Fruit fly (Drosophila melanogaster) whole organism, embryonic: ENCODE measurements around the gene 5-HT2B.
A peak's percentile ranks its signal among the peaks of the same experiment; 100 is the strongest.

ENCODE experiments used
- Atf-2 ChIP-seq: fragments of 200-800 bp; sonication (Bioruptor generic); optimal IDR thresholded peaks from 2 replicates; lab custom pipeline; 2016; ENCODE audit warnings: missing biosample characterization, missing genetic modification characterization
- Awh ChIP-seq: fragments of 200-800 bp; sonication (Bioruptor generic); IDR thresholded peaks from 2 replicates; pipeline ENCODE4, ENCODE4 v1.3.6; 2022; ENCODE audit warnings: missing biosample characterization, missing genetic modification characterization
- Bgb ChIP-seq: fragments of 200-800 bp; sonication (Bioruptor generic); IDR thresholded peaks from 2 replicates; pipeline ENCODE4 v1.3.6; 2022; ENCODE audit warnings: missing biosample characterization, missing genetic modification characterization; ENCODE audit not compliant: partially characterized antibody
- CG10274 ChIP-seq: fragments of 200-800 bp; sonication (Bioruptor generic); optimal IDR thresholded peaks from 3 replicates; lab custom pipeline; 2017; ENCODE audit warnings: missing biosample characterization, mild to moderate bottlenecking, missing genetic modification characterization
- CG11093 ChIP-seq: fragments of 200-800 bp; sonication (Bioruptor generic); IDR thresholded peaks from 3 replicates; pipeline ENCODE4 v1.3.6; 2022; ENCODE audit warnings: missing biosample characterization, missing genetic modification characterization
- CG14050 ChIP-seq: fragments of 200-800 bp; sonication (Bioruptor generic); IDR thresholded peaks from 3 replicates; pipeline ENCODE4 v1.3.6; 2022; ENCODE audit warnings: missing biosample characterization, missing genetic modification characterization
- CG1647 ChIP-seq: fragments of 200-800 bp; sonication (Bioruptor generic); optimal IDR thresholded peaks from 3 replicates; lab custom pipeline; 2016; ENCODE audit warnings: missing biosample characterization, missing genetic modification characterization
- CG16779 ChIP-seq: fragments of 200-800 bp; sonication (Bioruptor generic); IDR thresholded peaks from 2 replicates; pipeline ENCODE4 v1.3.6; 2022; ENCODE audit warnings: missing biosample characterization, missing genetic modification characterization
- CG17186 ChIP-seq: fragments of 200-800 bp; sonication (Bioruptor generic); optimal IDR thresholded peaks from 3 replicates; lab custom pipeline; 2017; ENCODE audit warnings: missing biosample characterization, missing genetic modification reagents, missing genetic modification characterization
- CG17385 ChIP-seq: fragments of 200-800 bp; sonication (Bioruptor generic); optimal IDR thresholded peaks from 3 replicates; lab custom pipeline; 2018; ENCODE audit warnings: missing biosample characterization, mild to moderate bottlenecking, missing genetic modification characterization
- CG30020 ChIP-seq: fragments of 200-800 bp; optimal IDR thresholded peaks from 2 replicates; lab custom pipeline; 2019; ENCODE audit warnings: missing biosample characterization, mild to moderate bottlenecking, missing genetic modification characterization, moderate library complexity
- CG30403 ChIP-seq: fragments of 200-800 bp; sonication (Bioruptor generic); optimal IDR thresholded peaks from 3 replicates; lab custom pipeline; 2016; ENCODE audit warnings: missing biosample characterization, missing genetic modification characterization
- CG3847 ChIP-seq: fragments of 200-800 bp; sonication (Bioruptor generic); IDR thresholded peaks from 2 replicates; pipeline ENCODE4 v1.3.6; 2022; ENCODE audit warnings: missing biosample characterization, missing genetic modification characterization
- CG42726 ChIP-seq: fragments of 200-800 bp; sonication (Bioruptor generic); IDR thresholded peaks from 2 replicates; pipeline ENCODE4 v1.3.6; 2022; ENCODE audit warnings: missing biosample characterization, missing genetic modification characterization; ENCODE audit not compliant: partially characterized antibody
- CG4404 ChIP-seq: fragments of 200-800 bp; sonication (Bioruptor generic); IDR thresholded peaks from 2 replicates; pipeline ENCODE4 v1.3.6; 2022; ENCODE audit warnings: missing biosample characterization, missing genetic modification characterization
- CG5180 ChIP-seq: fragments of 200-800 bp; sonication (Bioruptor generic); optimal IDR thresholded peaks from 3 replicates; lab custom pipeline; 2017; ENCODE audit warnings: missing biosample characterization, missing genetic modification characterization, mild to moderate bottlenecking, moderate library complexity, missing genetic modification reagents
- CG5953 ChIP-seq: fragments of 200-800 bp; sonication (Bioruptor generic); IDR thresholded peaks from 2 replicates; pipeline ENCODE4 v1.3.6; 2022; ENCODE audit warnings: missing biosample characterization, missing genetic modification characterization
- CG6854 ChIP-seq: fragments of 200-800 bp; sonication (Bioruptor generic); optimal IDR thresholded peaks from 3 replicates; lab custom pipeline; 2017; ENCODE audit warnings: missing biosample characterization, mild to moderate bottlenecking, missing genetic modification characterization
- CG9215 ChIP-seq: fragments of 200-800 bp; sonication (Bioruptor generic); IDR thresholded peaks from 2 replicates; pipeline ENCODE4 v1.3.6; 2022; ENCODE audit warnings: missing biosample characterization, missing genetic modification characterization
- CG9609 ChIP-seq: fragments of 200-800 bp; sonication (Bioruptor generic); optimal IDR thresholded peaks from 3 replicates; lab custom pipeline; 2016; ENCODE audit warnings: missing biosample characterization, missing genetic modification characterization
- CG9797 ChIP-seq: fragments of 200-800 bp; sonication (Bioruptor generic); optimal IDR thresholded peaks from 3 replicates; lab custom pipeline; 2018; ENCODE audit warnings: missing biosample characterization, mild to moderate bottlenecking, missing genetic modification characterization
- CHES-1-like ChIP-seq: fragments of 200-800 bp; sonication (Bioruptor generic); optimal IDR thresholded peaks from 2 replicates; lab custom pipeline; 2016; ENCODE audit warnings: missing biosample characterization, missing genetic modification characterization
- Camta ChIP-seq: fragments of 200-800 bp; sonication (Bioruptor generic); optimal IDR thresholded peaks from 2 replicates; lab custom pipeline; 2016; ENCODE audit warnings: missing biosample characterization, missing genetic modification characterization
- CrebB ChIP-seq: fragments of 200-800 bp; sonication (Bioruptor generic); optimal IDR thresholded peaks from 3 replicates; lab custom pipeline; 2018; ENCODE audit warnings: missing biosample characterization, mild to moderate bottlenecking, missing genetic modification characterization
- D ChIP-seq, 2 experiments: fragments of 200-800 bp in 1 of 2; fragments of >200 bp in 1 of 2; sonication (Bioruptor generic) in 1 of 2; optimal IDR thresholded peaks; 2 replicates in 1 of 2; 3 replicates in 1 of 2; lab custom pipeline; 2017; ENCODE audit warnings: mild to moderate bottlenecking in 1 of 2, missing biosample characterization in 1 of 2, missing genetic modification characterization in 1 of 2, missing genetic modification reagents in 1 of 2
- Deaf1 ChIP-seq: fragments of 200-800 bp; optimal IDR thresholded peaks from 3 replicates; lab custom pipeline; 2019; ENCODE audit warnings: missing biosample characterization, mild to moderate bottlenecking, missing genetic modification characterization, moderate library complexity
- ERR ChIP-seq: fragments of 200-800 bp; sonication (Bioruptor generic); optimal IDR thresholded peaks from 2 replicates; lab custom pipeline; 2016; ENCODE audit warnings: missing biosample characterization, missing genetic modification characterization
- Ets65A ChIP-seq: fragments of 200-800 bp; sonication (Bioruptor generic); peaks from one replicate; lab custom pipeline; 2016; ENCODE audit warnings: missing biosample characterization, missing genetic modification characterization
- Gsc ChIP-seq: fragments of 200-800 bp; sonication (Bioruptor generic); IDR thresholded peaks from 2 replicates; pipeline ENCODE4 v1.3.6; 2022; ENCODE audit warnings: missing biosample characterization, missing genetic modification characterization
- HHEX ChIP-seq: fragments of 200-800 bp; sonication (Bioruptor generic); optimal IDR thresholded peaks from 3 replicates; lab custom pipeline; 2017; ENCODE audit warnings: missing biosample characterization, mild to moderate bottlenecking, missing genetic modification characterization, missing genetic modification reagents
- Hmx ChIP-seq: fragments of 200-800 bp; sonication (Bioruptor generic); optimal IDR thresholded peaks from 2 replicates; lab custom pipeline; 2016; ENCODE audit warnings: missing biosample characterization, missing genetic modification characterization
- bab2 ChIP-seq: fragments of 200-800 bp; sonication (Bioruptor generic); optimal IDR thresholded peaks from 2 replicates; lab custom pipeline; 2016; ENCODE audit warnings: missing biosample characterization, missing genetic modification characterization
- bigmax ChIP-seq: fragments of 200-800 bp; sonication (Bioruptor generic); optimal IDR thresholded peaks from 2 replicates; lab custom pipeline; 2018; ENCODE audit warnings: missing biosample characterization, mild to moderate bottlenecking, missing genetic modification characterization
- crp ChIP-seq, 2 experiments: fragments of 200-800 bp; sonication (Bioruptor generic); optimal IDR thresholded peaks; 2 replicates in 1 of 2; 3 replicates in 1 of 2; lab custom pipeline; 2017; ENCODE audit warnings: missing biosample characterization in 2 of 2, missing genetic modification characterization in 2 of 2, mild to moderate bottlenecking in 1 of 2, moderate library complexity in 1 of 2
- cwo ChIP-seq: fragments of 200-800 bp; sonication (Bioruptor generic); optimal IDR thresholded peaks from 3 replicates; lab custom pipeline; 2017; ENCODE audit warnings: missing biosample characterization, missing genetic modification characterization, mild to moderate bottlenecking, moderate library complexity, missing genetic modification reagents
- ems ChIP-seq: fragments of 200-800 bp; sonication (Bioruptor generic); optimal IDR thresholded peaks from 3 replicates; lab custom pipeline; 2016; ENCODE audit warnings: missing biosample characterization, missing genetic modification characterization
- fd96Cb ChIP-seq: fragments of 200-800 bp; sonication (Bioruptor generic); optimal IDR thresholded peaks from 2 replicates; lab custom pipeline; 2018; ENCODE audit warnings: missing biosample characterization, mild to moderate bottlenecking, missing genetic modification characterization, moderate library complexity
- gt ChIP-seq: fragments of 200-800 bp; sonication (Bioruptor generic); IDR thresholded peaks from 2 replicates; pipeline ENCODE4 v1.3.6; 2022; ENCODE audit warnings: missing biosample characterization, missing genetic modification characterization
- hkb ChIP-seq, 2 experiments: fragments of 200-800 bp in 1 of 2; fragments of >200 bp in 1 of 2; sonication (Bioruptor generic) in 1 of 2; IDR thresholded peaks in 1 of 2; optimal IDR thresholded peaks in 1 of 2; 2 replicates each; pipeline versions ENCODE4 v1.3.6 to Lab custom; 2017 to 2022; ENCODE audit warnings: missing biosample characterization in 1 of 2, missing genetic modification characterization in 1 of 2
- jigr1 ChIP-seq: fragments of 200-800 bp; sonication (Bioruptor generic); IDR thresholded peaks from 3 replicates; pipeline ENCODE4 v1.3.6; 2022; ENCODE audit warnings: missing biosample characterization, missing genetic modification characterization
- lilli ChIP-seq: fragments of 200-800 bp; sonication (Bioruptor generic); optimal IDR thresholded peaks from 3 replicates; lab custom pipeline; 2016; ENCODE audit warnings: missing biosample characterization, missing genetic modification characterization
- oc ChIP-seq: fragments of 200-800 bp; sonication (Bioruptor generic); optimal IDR thresholded peaks from 2 replicates; lab custom pipeline; 2018; ENCODE audit warnings: missing biosample characterization, mild to moderate bottlenecking, missing genetic modification characterization, moderate library complexity
- sob ChIP-seq: fragments of 200-800 bp; sonication (Bioruptor generic); IDR thresholded peaks from 2 replicates; pipeline ENCODE4 v1.3.6; 2022; ENCODE audit warnings: missing biosample characterization, missing genetic modification characterization
- sqz ChIP-seq: fragments of 200-800 bp; sonication (Bioruptor generic); optimal IDR thresholded peaks from 3 replicates; lab custom pipeline; 2018; ENCODE audit warnings: missing biosample characterization, mild to moderate bottlenecking, missing genetic modification characterization
- sug ChIP-seq: fragments of 200-800 bp; optimal IDR thresholded peaks from 2 replicates; lab custom pipeline; 2019; ENCODE audit warnings: missing biosample characterization, mild to moderate bottlenecking, missing genetic modification characterization, moderate library complexity
- tll ChIP-seq, 2 experiments: fragments of 200-800 bp in 1 of 2; fragments of >200 bp in 1 of 2; sonication (Bioruptor generic) in 1 of 2; optimal IDR thresholded peaks; 2 replicates each; lab custom pipeline; 2017 to 2019; ENCODE audit warnings: missing biosample characterization in 2 of 2, missing genetic modification characterization in 2 of 2, mild to moderate bottlenecking in 1 of 2, moderate library complexity in 1 of 2
- unpg ChIP-seq: fragments of 200-800 bp; sonication (Bioruptor generic); optimal IDR thresholded peaks from 3 replicates; lab custom pipeline; 2018; ENCODE audit warnings: missing biosample characterization, mild to moderate bottlenecking, missing genetic modification characterization, moderate library complexity
- vnd ChIP-seq: fragments of 200-800 bp; sonication (Bioruptor generic); IDR thresholded peaks from 3 replicates; pipeline ENCODE4 v1.3.6; 2022; ENCODE audit warnings: missing biosample characterization, missing genetic modification characterization; ENCODE audit not compliant: partially characterized antibody
- zfh2 ChIP-seq: fragments of 200-800 bp; sonication (Bioruptor generic); optimal IDR thresholded peaks from 2 replicates; lab custom pipeline; 2016; ENCODE audit warnings: missing biosample characterization, missing genetic modification characterization

The 5-HT2B gene

DNA sequence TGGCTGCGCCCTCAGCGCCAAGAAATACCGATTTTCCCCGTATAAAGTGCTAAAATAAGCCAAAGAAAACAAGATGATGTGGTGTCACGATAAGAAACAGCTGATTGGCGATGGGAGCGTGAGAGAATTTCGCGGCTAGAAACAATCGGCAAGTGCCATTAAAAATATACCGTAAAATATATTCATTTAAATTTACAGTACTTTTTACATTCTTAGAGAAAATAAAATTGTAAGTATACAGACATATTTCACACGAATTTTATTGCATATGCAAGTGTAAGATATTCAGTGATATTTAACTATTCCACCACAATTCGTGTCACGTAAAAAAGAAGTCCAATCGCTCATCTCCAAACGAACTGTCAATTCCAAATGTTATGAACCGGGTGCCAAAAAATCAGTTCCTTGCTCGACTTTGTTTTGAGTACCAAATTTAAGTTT, 98.6 kb downstream of the 5-HT2B start, which contains the start of the genes Unc50, CG11755 and CG8043 (continued):
- TF ChIP-seq zfh2 (GFP tag; lab: Kevin White, UChicago) = peak; percentile 72
- no peak for TF ChIP-seq CG10274 (GFP tag; lab: Kevin White, UChicago)
- TF ChIP-seq CG6854 (GFP tag; lab: Kevin White, UChicago) = no peak
- TF ChIP-seq Awh (GFP tag; lab: Robert Waterston, UW) = 0 out of 2 replicates have a peak, but pooled peaks have one; percentile 25
- peak; percentile 84 for TF ChIP-seq CG9797 (GFP tag; lab: Kevin White, UChicago)
- TF ChIP-seq CG9609 (GFP tag; lab: Kevin White, UChicago) = peak; percentile 68
- peak; percentile 98 for TF ChIP-seq vnd
- TF ChIP-seq CG17186 (GFP tag; lab: Kevin White, UChicago) = peak; percentile 75
- TF ChIP-seq gt = no peak
- TF ChIP-seq fd96Cb = peak; percentile 66
- peak; percentile 57 for TF ChIP-seq bab2 (GFP tag; lab: Kevin White, UChicago)
- TF ChIP-seq ems = peak; percentile 47
- TF ChIP-seq tll (GFP tag; optimal IDR thresholded peaks at IDR 0.05; lab: Kevin White, UChicago) = peak in 1 of 2 experiments; percentile 80
- peak; percentile 71 for TF ChIP-seq CG17385 (GFP tag; lab: Kevin White, UChicago)
- TF ChIP-seq unpg (GFP tag; lab: Kevin White, UChicago) = peak; percentile 74
- peak; percentile 53 for TF ChIP-seq Atf-2
- TF ChIP-seq CG30020 (tag; lab: Kevin White, UChicago) = peak; percentile 74
- TF ChIP-seq CG9215 (GFP tag; lab: Robert Waterston, UW) = peak; percentile 84
- TF ChIP-seq sob (GFP tag; lab: Robert Waterston, UW) = peak; percentile 81
- TF ChIP-seq Ets65A (GFP tag; lab: Kevin White, UChicago) = peak; percentile 93
- peak; percentile 56 for TF ChIP-seq HHEX (GFP tag; lab: Kevin White, UChicago)
- peak; percentile 88 for TF ChIP-seq sug
- peak; percentile 64 for TF ChIP-seq CrebB (tag; lab: Kevin White, UChicago)
- TF ChIP-seq CG11093 (GFP tag; lab: Robert Waterston, UW) = peak; percentile 73; the same call in 2 of the 3 replicates
- peak; percentile 66 for TF ChIP-seq Hmx (GFP tag; lab: Kevin White, UChicago)
- peak; percentile 25; the same call in 1 of the 3 replicates for TF ChIP-seq CG14050 (GFP tag; lab: Robert Waterston, UW)
- peak; percentile 78 for TF ChIP-seq CG4404 (GFP tag; lab: Robert Waterston, UW)
- TF ChIP-seq lilli (GFP tag; lab: Kevin White, UChicago) = peak; percentile 91
- peak; percentile 60 for TF ChIP-seq Camta (GFP tag; lab: Kevin White, UChicago)
- peak; percentile 86 for TF ChIP-seq hkb (optimal IDR thresholded peaks at IDR 0.05; lab: Kevin White, UChicago)
- peak; percentile 72 for TF ChIP-seq hkb (GFP tag; IDR thresholded peaks at IDR 0.05; lab: Robert Waterston, UW)
- peak; percentile 94 to 98 for TF ChIP-seq crp (GFP tag; optimal IDR thresholded peaks at IDR 0.05; lab: Kevin White, UChicago)
- peak; percentile 90 for TF ChIP-seq CG30403 (GFP tag; lab: Kevin White, UChicago)
- peak; percentile 33 for TF ChIP-seq CHES-1-like (GFP tag; lab: Kevin White, UChicago)
- TF ChIP-seq ERR = peak; percentile 15
- TF ChIP-seq sqz (GFP tag; lab: Kevin White, UChicago) = peak; percentile 30
- TF ChIP-seq Deaf1 (tag; lab: Kevin White, UChicago) = peak; percentile 51
- TF ChIP-seq Gsc (GFP tag; lab: Robert Waterston, UW) = no peak
- TF ChIP-seq D (optimal IDR thresholded peaks at IDR 0.05; lab: Kevin White, UChicago) = no peak
- TF ChIP-seq D (GFP tag; optimal IDR thresholded peaks at IDR 0.05; lab: Kevin White, UChicago) = peak; percentile 42
- TF ChIP-seq jigr1 (GFP tag; lab: Robert Waterston, UW) = peak; percentile 75; the same call in 2 of the 3 replicates
- no peak for TF ChIP-seq bigmax (GFP tag; lab: Kevin White, UChicago)
- TF ChIP-seq Bgb (GFP tag; lab: Robert Waterston, UW) = peak; percentile 93
- peak; percentile 49 for TF ChIP-seq cwo
- peak; percentile 67 for TF ChIP-seq CG1647
- TF ChIP-seq CG42726 (GFP tag; lab: Robert Waterston, UW) = peak; percentile 84; the same call in 1 of the 2 replicates
- no peak for TF ChIP-seq CG16779
- peak; percentile 89 for TF ChIP-seq CG3847 (GFP tag; lab: Robert Waterston, UW)
- peak; percentile 17 for TF ChIP-seq oc (tag; lab: Kevin White, UChicago)
- no peak for TF ChIP-seq CG5953 (GFP tag; lab: Robert Waterston, UW)
- peak; percentile 46 for TF ChIP-seq CG5180 (GFP tag; lab: Kevin White, UChicago)
